Worm (Caenorhabditis elegans): ENCODE data around the gene C52E2.3.
A peak's percentile ranks its signal among the peaks of the same experiment; 100 is the strongest.

The C52E2.3 gene

ce11 chrII:1870875-1871592 lies 20.0 kb downstream of the C52E2.3 start, which contains the start of gene math-10:
TSS of gene math-10 (plus strand) at chrII:1871542.
- TF ChIP-seq ceh-62 (tag; optimal IDR thresholded peaks at IDR 0.05) (no peak), hlh-11 (tag; optimal IDR thresholded peaks at IDR 0.05) (peak; percentile 54), nhr-28 (tag; optimal IDR thresholded peaks at IDR 0.05) (peak; percentile 33), unc-130 (GFP tag; optimal IDR thresholded peaks at IDR 0.05) (no peak), pqm-1 (tag; optimal IDR thresholded peaks at IDR 0.05) (peak; percentile 8), unc-62 (GFP tag; optimal IDR thresholded peaks at IDR 0.05 in 1 of 2) (peak in 1 of 2 experiments; percentile 79), unc-62 (tag; optimal IDR thresholded peaks at IDR 0.05) (no peak), dmd-6 (GFP tag; IDR thresholded peaks at IDR 0.05) (peak; percentile 55)

- TF ChIP-seq jun-1 (tag; optimal IDR thresholded peaks at IDR 0.05) (no peak), dve-1 (tag; optimal IDR thresholded peaks at IDR 0.05; ENCODE audit: insufficient read depth) (no peak), ZK546.5 (tag; optimal IDR thresholded peaks at IDR 0.05) (no peak), mdt-29 (GFP tag; IDR thresholded peaks at IDR 0.05) (no peak), Y75B8A.6 (GFP tag; IDR thresholded peaks at IDR 0.05) (no peak), T26A8.4 (GFP tag; IDR thresholded peaks at IDR 0.05) (no peak), hlh-30 (tag; optimal IDR thresholded peaks at IDR 0.05; ENCODE audit: insufficient read depth) (no peak), nhr-25 (tag; optimal IDR thresholded peaks at IDR 0.05; ENCODE audit: borderline replicate concordance, insufficient read depth) (no peak), ztf-7 (tag; optimal IDR thresholded peaks at IDR 0.05) (no peak), daf-19 (GFP tag; conservative IDR thresholded peaks at IDR 0.05) (no peak)
Observed at ce11 chrII:1875658-1876057, 24.6 kb downstream of the C52E2.3 start, which contains the start of gene math-13. TSS of gene math-13 (plus strand) at chrII:1875958.

- TF ChIP-seq madf-9 (GFP tag; conservative IDR thresholded peaks at IDR 0.05): no peak
- TF ChIP-seq F37D6.2 (tag; optimal IDR thresholded peaks at IDR 0.05): no peak
- TF ChIP-seq R02D3.7 (tag; optimal IDR thresholded peaks at IDR 0.05): no peak
- TF ChIP-seq jun-1 (tag; optimal IDR thresholded peaks at IDR 0.05): no peak
- no peak for TF ChIP-seq F49E8.2 (tag; optimal IDR thresholded peaks at IDR 0.05; ENCODE audit: borderline replicate concordance)
- TF ChIP-seq nhr-25 (tag; optimal IDR thresholded peaks at IDR 0.05; ENCODE audit: borderline replicate concordance, insufficient read depth): no peak
- TF ChIP-seq ceh-20 (GFP tag; IDR thresholded peaks at IDR 0.05): no peak
- no peak for TF ChIP-seq lir-3 (tag; optimal IDR thresholded peaks at IDR 0.05)
- no peak for TF ChIP-seq vab-7 (GFP tag; IDR thresholded peaks at IDR 0.05)
- TF ChIP-seq lin-38 (GFP tag; IDR thresholded peaks at IDR 0.05): no peak
- TF ChIP-seq F26F4.8 (GFP tag; conservative IDR thresholded peaks at IDR 0.05): no peak
- no peak for TF ChIP-seq egl-43 (GFP tag; IDR thresholded peaks at IDR 0.05)
- no peak for TF ChIP-seq lin-39 (tag; optimal IDR thresholded peaks at IDR 0.05)
- no peak for TF ChIP-seq mep-1 (tag; optimal IDR thresholded peaks at IDR 0.05)
- TF ChIP-seq ceh-32 (tag; optimal IDR thresholded peaks at IDR 0.05; ENCODE audit: poor library complexity): no peak
- no peak for TF ChIP-seq fkh-10 (GFP tag; optimal IDR thresholded peaks at IDR 0.05)
Observed at ce11 chrII:1878663-1879062, 27.6 kb downstream of the C52E2.3 start, which contains the start of gene math-16. TSS of gene math-16 (minus strand) at chrII:1878763.

- TF ChIP-seq T26A8.4 (GFP tag; IDR thresholded peaks at IDR 0.05) (no peak), F44E2.7 (GFP tag; IDR thresholded peaks at IDR 0.05) (no peak), Y48G9A.11 (GFP tag; IDR thresholded peaks at IDR 0.05) (no peak), tra-1 (GFP tag; IDR thresholded peaks at IDR 0.05) (no peak), D1046.2 (GFP tag; IDR thresholded peaks at IDR 0.05) (no peak), lin-1 (GFP tag; IDR thresholded peaks at IDR 0.05) (no peak), madf-5 (GFP tag; IDR thresholded peaks at IDR 0.05) (no peak)
Observed at ce11 chrII:1882705-1883104, 31.7 kb downstream of the C52E2.3 start, which contains the start of gene math-5. TSS of gene math-5 (minus strand) at chrII:1882805.
